Fruit fly (Drosophila melanogaster) whole organism, prepupa: ENCODE results near the gene Trm1.

ENCODE experiments used
- CG16779 ChIP-seq: fragments of 200-800 bp; sonication (Bioruptor generic); optimal IDR thresholded peaks from 3 replicates; lab custom pipeline; 2017; ENCODE audit warnings: missing biosample characterization, mild to moderate bottlenecking, missing genetic modification characterization
- CG3919 ChIP-seq: fragments of 200-800 bp; sonication (Bioruptor generic); optimal IDR thresholded peaks from 3 replicates; lab custom pipeline; 2016; ENCODE audit warnings: missing biosample characterization, missing genetic modification characterization
- CG8119 ChIP-seq: fragments of 200-800 bp; sonication (Bioruptor generic); IDR thresholded peaks from 3 replicates; pipeline ENCODE4 v1.3.6; 2022; ENCODE audit warnings: missing biosample characterization, missing genetic modification characterization
- Sox14 ChIP-seq: fragments of 200-800 bp; sonication (Bioruptor generic); optimal IDR thresholded peaks from 3 replicates; lab custom pipeline; 2016; ENCODE audit warnings: missing biosample characterization, missing genetic modification characterization
- fkh ChIP-seq: fragments of 200-800 bp; sonication (Bioruptor generic); optimal IDR thresholded peaks from 3 replicates; lab custom pipeline; 2017; ENCODE audit warnings: missing biosample characterization, mild to moderate bottlenecking, missing genetic modification characterization, moderate library complexity
- net ChIP-seq: fragments of 200-800 bp; sonication (Bioruptor generic); optimal IDR thresholded peaks from 3 replicates; lab custom pipeline; 2016; ENCODE audit warnings: missing biosample characterization, missing genetic modification characterization
- pdm3 ChIP-seq: fragments of 200-800 bp; sonication (Bioruptor generic); optimal IDR thresholded peaks from 3 replicates; lab custom pipeline; 2016; ENCODE audit warnings: missing biosample characterization, missing genetic modification characterization
- salr ChIP-seq, 2 experiments: fragments of 200-800 bp; sonication (Bioruptor generic); optimal IDR thresholded peaks; 3 replicates each; lab custom pipeline; 2016 to 2018; ENCODE audit warnings: missing biosample characterization in 2 of 2, missing genetic modification characterization in 2 of 2, mild to moderate bottlenecking in 1 of 2
- topi ChIP-seq: fragments of 200-800 bp; sonication (Bioruptor generic); optimal IDR thresholded peaks from 3 replicates; lab custom pipeline; 2016; ENCODE audit warnings: missing biosample characterization, missing genetic modification characterization

dm6 chr2L:12472988-12473387 is 45.2 kb downstream of the Trm1 start:
- TF ChIP-seq CG16779: no peak
- no peak for TF ChIP-seq net
- TF ChIP-seq CG8119 (GFP tag; lab: Robert Waterston, UW): no peak
- TF ChIP-seq CG3919 (GFP tag; lab: Kevin White, UChicago): no peak
- TF ChIP-seq fkh (GFP tag; lab: Kevin White, UChicago): no peak
- no peak for TF ChIP-seq Sox14 (GFP tag; lab: Kevin White, UChicago)
- TF ChIP-seq topi: no peak
- no peak for TF ChIP-seq pdm3 (GFP tag; lab: Kevin White, UChicago)
- no peak for TF ChIP-seq salr (GFP tag; optimal IDR thresholded peaks at IDR 0.05; lab: Kevin White, UChicago)
